Fruit fly (Drosophila melanogaster): Measurements from ENCODE around the gene disco-r.

disco-r gene

DNA sequence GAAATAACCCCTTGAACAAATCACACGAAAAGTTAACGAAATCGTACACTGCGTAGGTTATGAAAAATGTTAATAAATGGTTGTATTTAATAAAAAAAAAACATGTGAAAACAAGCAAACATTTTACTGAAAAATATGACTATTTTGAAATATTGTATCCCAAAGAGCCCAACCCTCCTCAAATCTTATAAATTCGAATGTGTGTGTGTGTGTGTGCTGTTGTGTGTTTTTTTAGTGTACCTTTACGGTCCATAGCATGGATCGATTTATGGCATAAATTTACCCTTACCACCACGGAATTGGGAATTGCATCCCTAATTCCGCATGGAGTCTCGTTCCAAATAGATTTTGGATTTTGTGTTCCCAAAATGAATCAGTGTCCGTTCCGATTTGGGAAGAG, 45.3 kb downstream of the disco-r start:
- TF ChIP-seq CG14441 (GFP tag; IDR thresholded peaks at IDR 0.05) = peak; percentile 56
- TF ChIP-seq CG12942 (GFP tag; optimal IDR thresholded peaks at IDR 0.05) = no peak
- no peak for TF ChIP-seq Lpt (GFP tag; optimal IDR thresholded peaks at IDR 0.05)
- peak in 1 of 2 experiments; percentile 42 for TF ChIP-seq bsh (GFP tag; optimal IDR thresholded peaks at IDR 0.05)
- TF ChIP-seq D (optimal IDR thresholded peaks at IDR 0.05) = no peak
- no peak for TF ChIP-seq D (GFP tag; optimal IDR thresholded peaks at IDR 0.05)
- no peak for TF ChIP-seq CG7745 (tag; optimal IDR thresholded peaks at IDR 0.05)
- peak; percentile 47; the same call in 1 of the 2 replicates for TF ChIP-seq CG14667 (GFP tag; IDR thresholded peaks at IDR 0.05)
- no peak for TF ChIP-seq CG7963 (GFP tag; IDR thresholded peaks at IDR 0.05; ENCODE audit: partially characterized antibody)
- peak; percentile 6 for TF ChIP-seq gcm2 (GFP tag; optimal IDR thresholded peaks at IDR 0.05)
- no peak for TF ChIP-seq CG17186 (GFP tag; optimal IDR thresholded peaks at IDR 0.05)
- peak; percentile 0 for TF ChIP-seq chn (GFP tag; optimal IDR thresholded peaks at IDR 0.05)
- peak; percentile 41 for TF ChIP-seq Camta (GFP tag; optimal IDR thresholded peaks at IDR 0.05)
- no peak for TF ChIP-seq prd (optimal IDR thresholded peaks at IDR 0.05)
- TF ChIP-seq prd (GFP tag; IDR thresholded peaks at IDR 0.05) = peak; percentile 74
- no peak for TF ChIP-seq CG18599 (GFP tag; optimal IDR thresholded peaks at IDR 0.05)
- TF ChIP-seq CG11504 (tag; optimal IDR thresholded peaks at IDR 0.05) = peak; percentile 63
- TF ChIP-seq CG17328 (GFP tag; IDR thresholded peaks at IDR 0.05) = peak; percentile 51
- no peak for TF ChIP-seq hbn (GFP tag; IDR thresholded peaks at IDR 0.05; ENCODE audit: partially characterized antibody)
- no peak for TF ChIP-seq sna (GFP tag; IDR thresholded peaks at IDR 0.05; ENCODE audit: partially characterized antibody)
- TF ChIP-seq shn (GFP tag; optimal IDR thresholded peaks at IDR 0.05) = no peak
- no peak for TF ChIP-seq CG7271 (tag; optimal IDR thresholded peaks at IDR 0.05)
- no peak for TF ChIP-seq CG10543 (GFP tag; optimal IDR thresholded peaks at IDR 0.05)
- no peak for TF ChIP-seq CG9932 (GFP tag; IDR thresholded peaks at IDR 0.05)
- TF ChIP-seq sens (GFP tag) = peak; percentile 95
- 0 out of 2 replicates have a peak, but pooled peaks have one; percentile 29 for TF ChIP-seq danr (GFP tag; IDR thresholded peaks at IDR 0.05)
- TF ChIP-seq PHDP (tag; optimal IDR thresholded peaks at IDR 0.05) = no peak
- TF ChIP-seq pfk (GFP tag; optimal IDR thresholded peaks at IDR 0.05) = no peak
- no peak for TF ChIP-seq pnt (GFP tag; optimal IDR thresholded peaks at IDR 0.05)
- no peak for TF ChIP-seq CG6254 (GFP tag; optimal IDR thresholded peaks at IDR 0.05)
- no peak for TF ChIP-seq stwl (tag; optimal IDR thresholded peaks at IDR 0.05)
- TF ChIP-seq so (GFP tag; IDR thresholded peaks at IDR 0.05) = peak; percentile 52; the same call in 1 of the 3 replicates
- peak; percentile 19 for TF ChIP-seq Dad (GFP tag; optimal IDR thresholded peaks at IDR 0.05)
- peak; percentile 54; the same call in 1 of the 2 replicates for TF ChIP-seq Ada2b (GFP tag; IDR thresholded peaks at IDR 0.05)
- TF ChIP-seq hb (GFP tag; IDR thresholded peaks at IDR 0.05; ENCODE audit: partially characterized antibody) = no peak
- no peak for TF ChIP-seq CG8359 (GFP tag; optimal IDR thresholded peaks at IDR 0.05; ENCODE audit: borderline replicate concordance)
- TF ChIP-seq CG2129 (GFP tag; IDR thresholded peaks at IDR 0.05; ENCODE audit: partially characterized antibody) = no peak
- TF ChIP-seq CG11085 (GFP tag; IDR thresholded peaks at IDR 0.05) = 0 out of 2 replicates have a peak, but pooled peaks have one; percentile 22
- peak; percentile 56 for TF ChIP-seq lmd (GFP tag; IDR thresholded peaks at IDR 0.05)
- TF ChIP-seq org-1 (GFP tag; optimal IDR thresholded peaks at IDR 0.05) = peak; percentile 8
- TF ChIP-seq CG8388 (GFP tag; optimal IDR thresholded peaks at IDR 0.05) = no peak
- TF ChIP-seq Hmx (GFP tag; optimal IDR thresholded peaks at IDR 0.05) = peak; percentile 21
- TF ChIP-seq Xrp1 (GFP tag; IDR thresholded peaks at IDR 0.05) = peak; percentile 78
- peak; percentile 12 for TF ChIP-seq ERR (GFP tag; optimal IDR thresholded peaks at IDR 0.05)
- TF ChIP-seq Dp (GFP tag; optimal IDR thresholded peaks at IDR 0.05) = no peak
- no peak for TF ChIP-seq CG32767 (GFP tag; IDR thresholded peaks at IDR 0.05)
- TF ChIP-seq Chrac-16 (GFP tag; optimal IDR thresholded peaks at IDR 0.05) = peak; percentile 30
- peak; percentile 56 for TF ChIP-seq CG9727 (GFP tag; optimal IDR thresholded peaks at IDR 0.05)
- TF ChIP-seq en (GFP tag; optimal IDR thresholded peaks at IDR 0.05) = no peak
- peak; percentile 65 for TF ChIP-seq slbo (GFP tag; IDR thresholded peaks at IDR 0.05)
- TF ChIP-seq CG31365 (tag; optimal IDR thresholded peaks at IDR 0.05) = no peak

All from whole organism, embryonic.